Fruit fly (Drosophila melanogaster): ENCODE results near the gene Dhrs4.

Gene Dhrs4

DNA sequence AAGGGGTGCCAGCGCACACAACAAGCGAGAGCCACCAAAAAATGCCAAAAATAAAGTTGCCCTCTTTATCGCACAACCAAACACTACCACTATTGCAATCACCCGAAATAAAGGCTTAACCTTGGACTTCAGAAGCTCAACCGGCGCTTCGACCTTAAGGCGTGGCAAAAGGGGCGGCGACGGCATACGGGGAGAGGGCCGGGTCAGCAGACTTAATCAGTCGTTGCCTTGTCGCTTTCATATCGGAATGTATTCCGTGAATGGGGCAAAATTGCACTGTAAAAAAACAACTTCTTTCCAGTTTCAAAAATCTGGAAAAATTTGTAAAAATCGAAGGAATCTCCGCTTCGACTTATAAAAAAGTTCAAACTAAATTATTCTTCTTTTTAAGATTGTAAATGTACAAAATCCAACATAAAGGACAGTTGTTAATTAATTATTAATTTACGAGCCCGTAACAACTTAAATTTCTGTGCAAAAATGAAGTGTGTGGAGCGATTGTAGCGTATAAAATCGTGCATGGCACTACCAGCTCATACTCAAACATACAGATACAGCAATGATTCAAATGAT, 41.6 kb upstream of the Dhrs4 start (continued):
- TF ChIP-seq usp (GFP tag; optimal IDR thresholded peaks at IDR 0.05), result no peak
- TF ChIP-seq CG18619 (GFP tag; optimal IDR thresholded peaks at IDR 0.05), result no peak
- TF ChIP-seq CG1792 (GFP tag; optimal IDR thresholded peaks at IDR 0.05), result no peak
- TF ChIP-seq Stat92E (GFP tag; optimal IDR thresholded peaks at IDR 0.05), result no peak
- 0 out of 2 replicates have a peak, but pooled peaks have one; percentile 11 for TF ChIP-seq esg (GFP tag; conservative IDR thresholded peaks at IDR 0.05)
- no peak for TF ChIP-seq H15 (GFP tag; IDR thresholded peaks at IDR 0.05)
- no peak for TF ChIP-seq stwl (tag; optimal IDR thresholded peaks at IDR 0.05)
- TF ChIP-seq sug (tag; optimal IDR thresholded peaks at IDR 0.05), result no peak
- TF ChIP-seq HmgZ (tag; optimal IDR thresholded peaks at IDR 0.05), result no peak
- TF ChIP-seq BEAF-32 (GFP tag; optimal IDR thresholded peaks at IDR 0.05), result no peak
- TF ChIP-seq CG11456 (GFP tag; IDR thresholded peaks at IDR 0.05), result no peak
- no peak for TF ChIP-seq croc (GFP tag; conservative IDR thresholded peaks at IDR 0.05)
- TF ChIP-seq CG18599 (GFP tag; optimal IDR thresholded peaks at IDR 0.05), result peak; percentile 15
- no peak for TF ChIP-seq CG2889 (GFP tag; IDR thresholded peaks at IDR 0.05)
- no peak for TF ChIP-seq CG5180 (GFP tag; optimal IDR thresholded peaks at IDR 0.05)
- no peak for TF ChIP-seq jigr1 (GFP tag; IDR thresholded peaks at IDR 0.05)
- no peak for TF ChIP-seq ERR (GFP tag; optimal IDR thresholded peaks at IDR 0.05)
- no peak for TF ChIP-seq CG11398 (GFP tag; optimal IDR thresholded peaks at IDR 0.05)
- TF ChIP-seq nom (GFP tag; optimal IDR thresholded peaks at IDR 0.05), result no peak
- no peak for TF ChIP-seq peb (GFP tag; IDR thresholded peaks at IDR 0.05)
- no peak for TF ChIP-seq CG8359 (GFP tag; optimal IDR thresholded peaks at IDR 0.05; ENCODE audit: borderline replicate concordance)
- TF ChIP-seq Spps (tag; optimal IDR thresholded peaks at IDR 0.05), result no peak
- TF ChIP-seq dmrt99B (tag; optimal IDR thresholded peaks at IDR 0.05), result no peak
- TF ChIP-seq Nf-YB (GFP tag; optimal IDR thresholded peaks at IDR 0.05), result no peak
- no peak for TF ChIP-seq CoRest (tag; optimal IDR thresholded peaks at IDR 0.05)
- TF ChIP-seq ro (GFP tag; IDR thresholded peaks at IDR 0.05), result no peak
- no peak for TF ChIP-seq pnt (GFP tag; optimal IDR thresholded peaks at IDR 0.05)
- no peak for TF ChIP-seq CG2116 (GFP tag; optimal IDR thresholded peaks at IDR 0.05)
- no peak for TF ChIP-seq CG8478 (optimal IDR thresholded peaks at IDR 0.05)
- no peak for TF ChIP-seq CG15269 (tag; optimal IDR thresholded peaks at IDR 0.05)
- TF ChIP-seq Dbx (GFP tag; IDR thresholded peaks at IDR 0.05), result no peak
- TF ChIP-seq fd64A (GFP tag; optimal IDR thresholded peaks at IDR 0.05), result no peak
- TF ChIP-seq grau (tag; optimal IDR thresholded peaks at IDR 0.05), result peak; percentile 7
- no peak for TF ChIP-seq eve (GFP tag; optimal IDR thresholded peaks at IDR 0.05)
- no peak for TF ChIP-seq bbx (GFP tag; IDR thresholded peaks at IDR 0.05; ENCODE audit: partially characterized antibody)
- TF ChIP-seq CG7839 (tag; optimal IDR thresholded peaks at IDR 0.05), result no peak
- TF ChIP-seq dysf (GFP tag; IDR thresholded peaks at IDR 0.05), result 0 out of 3 replicates have a peak, but pooled peaks have one; percentile 30
- no peak for TF ChIP-seq CG33557 (GFP tag; optimal IDR thresholded peaks at IDR 0.05)
- no peak for TF ChIP-seq Pdp1 (GFP tag; optimal IDR thresholded peaks at IDR 0.05)
- TF ChIP-seq BtbVII (GFP tag; optimal IDR thresholded peaks at IDR 0.05), result no peak
- TF ChIP-seq CG7357 (GFP tag; IDR thresholded peaks at IDR 0.05), result no peak
- TF ChIP-seq trem (tag; optimal IDR thresholded peaks at IDR 0.05), result no peak
- TF ChIP-seq ci (GFP tag; IDR thresholded peaks at IDR 0.05), result no peak
- TF ChIP-seq nau (GFP tag; optimal IDR thresholded peaks at IDR 0.05), result no peak
- TF ChIP-seq CG7928 (GFP tag; optimal IDR thresholded peaks at IDR 0.05), result no peak
- no peak for TF ChIP-seq Elba2 (GFP tag; optimal IDR thresholded peaks at IDR 0.05)
- TF ChIP-seq sob (GFP tag; IDR thresholded peaks at IDR 0.05), result no peak; the same call in 1 of the 2 replicates
- no peak for TF ChIP-seq cas (GFP tag; IDR thresholded peaks at IDR 0.05)
- TF ChIP-seq CG12391 (tag; optimal IDR thresholded peaks at IDR 0.05), result peak; percentile 10
- TF ChIP-seq CG10321 (GFP tag; IDR thresholded peaks at IDR 0.05), result no peak
